In the genomic region with DNA sequence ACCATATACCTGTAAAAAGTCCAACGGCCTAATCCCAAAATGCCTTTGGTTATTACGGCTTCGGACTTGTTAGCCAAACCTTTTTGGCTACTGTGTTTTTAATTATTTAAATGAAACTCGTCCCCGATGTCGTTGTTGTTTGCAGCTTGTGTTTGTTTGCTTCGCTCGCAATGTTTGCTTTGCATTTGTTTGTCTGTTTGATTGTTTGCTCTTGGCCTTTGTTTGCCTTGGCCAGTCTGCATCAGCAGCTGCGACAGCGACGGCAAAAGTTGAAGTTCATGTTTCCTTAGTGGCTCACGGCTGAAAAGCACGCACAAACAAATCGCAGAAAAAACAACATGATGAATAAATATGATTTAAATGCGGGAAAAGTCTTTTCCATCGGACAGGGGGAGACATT, we compare ENCODE assay signal across 5 fruit fly cellular contexts.
TF ChIP-seq lines count a peak whose summit lies in the region.

No protein-coding gene starts in this region.

- TF ChIP-seq CTCF in whole organism, embryonic (GFP tag; optimal IDR thresholded peaks at IDR 0.05; lab: Kevin White, UChicago), result peak; percentile 3

TF ChIP-seq in whole organism, adult, 20 proteins besides CTCF, POLR2A, EP300 and RAD21:
- TF ChIP-seq CG33017 (tag; optimal IDR thresholded peaks at IDR 0.05; lab: Kevin White, UChicago) (no peak), CG11617 (GFP tag; optimal IDR thresholded peaks at IDR 0.05; lab: Kevin White, UChicago) (no peak), CG7101 (tag; optimal IDR thresholded peaks at IDR 0.05; lab: Kevin White, UChicago) (peak; percentile 43)

TF ChIP-seq in whole organism, embryonic, 481 proteins besides CTCF, POLR2A, EP300 and RAD21 (continues in another document):
- TF ChIP-seq odd (GFP tag; optimal IDR thresholded peaks at IDR 0.05; lab: Kevin White, UChicago) (peak; percentile 55), ac (GFP tag; optimal IDR thresholded peaks at IDR 0.05; lab: Kevin White, UChicago) (peak; percentile 12), nerfin-1 (tag; optimal IDR thresholded peaks at IDR 0.05; lab: Kevin White, UChicago) (peak; percentile 7), CHES-1-like (GFP tag; optimal IDR thresholded peaks at IDR 0.05; lab: Kevin White, UChicago) (peak; percentile 28), CG17359 (tag; optimal IDR thresholded peaks at IDR 0.05; lab: Kevin White, UChicago) (peak; percentile 69), grau (tag; optimal IDR thresholded peaks at IDR 0.05; lab: Kevin White, UChicago) (peak; percentile 6), gcm (GFP tag; optimal IDR thresholded peaks at IDR 0.05; lab: Kevin White, UChicago) (peak; percentile 19), CG7963 (GFP tag; IDR thresholded peaks at IDR 0.05; lab: Robert Waterston, UW; ENCODE audit: partially characterized antibody) (no peak), scrt (GFP tag; optimal IDR thresholded peaks at IDR 0.05; lab: Kevin White, UChicago) (peak; percentile 10), Elba2 (GFP tag; optimal IDR thresholded peaks at IDR 0.05; lab: Kevin White, UChicago) (no peak), CG12236 (GFP tag; optimal IDR thresholded peaks at IDR 0.05; lab: Kevin White, UChicago) (peak; percentile 24), Pdp1 (GFP tag; optimal IDR thresholded peaks at IDR 0.05; lab: Kevin White, UChicago) (peak in 1 of 2 experiments; percentile 1), eyg (GFP tag; optimal IDR thresholded peaks at IDR 0.05; lab: Kevin White, UChicago) (peak; percentile 14), CG12071 (GFP tag; optimal IDR thresholded peaks at IDR 0.05; lab: Kevin White, UChicago) (peak; percentile 74), CG1832 (GFP tag; optimal IDR thresholded peaks at IDR 0.05; lab: Kevin White, UChicago) (no peak), MTF-1 (GFP tag; optimal IDR thresholded peaks at IDR 0.05; lab: Kevin White, UChicago; ENCODE audit: borderline replicate concordance) (peak; percentile 53), CG10462 (GFP tag; optimal IDR thresholded peaks at IDR 0.05; lab: Kevin White, UChicago) (no peak), gem (tag; optimal IDR thresholded peaks at IDR 0.05; lab: Kevin White, UChicago) (peak; percentile 47), Hand (GFP tag; optimal IDR thresholded peaks at IDR 0.05; lab: Kevin White, UChicago) (no peak), dan (GFP tag; IDR thresholded peaks at IDR 0.05; lab: Robert Waterston, UW) (no peak)

TF ChIP-seq in whole organism, prepupa, 60 proteins besides CTCF, POLR2A, EP300 and RAD21 (continues in another document):
- TF ChIP-seq fkh (GFP tag; optimal IDR thresholded peaks at IDR 0.05; lab: Kevin White, UChicago) (peak; percentile 62), CG6163 (GFP tag; IDR thresholded peaks at IDR 0.05; lab: Robert Waterston, UW) (peak; percentile 39; the same call in 1 of the 3 replicates), Smox (GFP tag; optimal IDR thresholded peaks at IDR 0.05; lab: Kevin White, UChicago) (peak; percentile 18), vri (GFP tag; optimal IDR thresholded peaks at IDR 0.05; lab: Kevin White, UChicago) (peak; percentile 0), CG6854 (GFP tag; optimal IDR thresholded peaks at IDR 0.05; lab: Kevin White, UChicago) (peak; percentile 29), cyc (GFP tag; optimal IDR thresholded peaks at IDR 0.05; lab: Kevin White, UChicago) (peak; percentile 7), CG3032 (tag; optimal IDR thresholded peaks at IDR 0.05; lab: Kevin White, UChicago) (no peak), Met (GFP tag; optimal IDR thresholded peaks at IDR 0.05; lab: Kevin White, UChicago) (peak; percentile 77), CG32006 (GFP tag; optimal IDR thresholded peaks at IDR 0.05; lab: Kevin White, UChicago) (no peak), Eip78C (GFP tag; lab: Kevin White, UChicago) (peak; percentile 76), esn (GFP tag; optimal IDR thresholded peaks at IDR 0.05; lab: Kevin White, UChicago) (peak; percentile 46), CG6792 (GFP tag; optimal IDR thresholded peaks at IDR 0.05; lab: Kevin White, UChicago) (peak; percentile 50), CG8632 (GFP tag; optimal IDR thresholded peaks at IDR 0.05; lab: Kevin White, UChicago) (peak; percentile 41), Blimp-1 (GFP tag; optimal IDR thresholded peaks at IDR 0.05; lab: Kevin White, UChicago) (peak; percentile 2), Eip75B (GFP tag; optimal IDR thresholded peaks at IDR 0.05; lab: Kevin White, UChicago) (peak; percentile 28), net (GFP tag; optimal IDR thresholded peaks at IDR 0.05; lab: Kevin White, UChicago) (peak; percentile 26), CG34406 (GFP tag; optimal IDR thresholded peaks at IDR 0.05; lab: Kevin White, UChicago) (peak; percentile 50), Ets96B (tag; optimal IDR thresholded peaks at IDR 0.05; lab: Kevin White, UChicago) (no peak), CG8319 (GFP tag; optimal IDR thresholded peaks at IDR 0.05; lab: Kevin White, UChicago) (peak; percentile 7), Sox102F (GFP tag; optimal IDR thresholded peaks at IDR 0.05; lab: Kevin White, UChicago) (peak; percentile 39), CG7368 (GFP tag; optimal IDR thresholded peaks at IDR 0.05; lab: Kevin White, UChicago) (peak; percentile 58)

TF ChIP-seq in whole organism, pupa, 21 proteins besides CTCF, POLR2A, EP300 and RAD21:
- no peak for TF ChIP-seq CG15710 (tag; optimal IDR thresholded peaks at IDR 0.05; lab: Kevin White, UChicago)
- no peak for TF ChIP-seq CG9948 (tag; optimal IDR thresholded peaks at IDR 0.05; lab: Kevin White, UChicago)
- TF ChIP-seq D1 (tag; optimal IDR thresholded peaks at IDR 0.05; lab: Kevin White, UChicago), result no peak
- TF ChIP-seq CG8301 (tag; optimal IDR thresholded peaks at IDR 0.05; lab: Kevin White, UChicago), result no peak
- TF ChIP-seq CG32121 (GFP tag; IDR thresholded peaks at IDR 0.05; lab: Robert Waterston, UW), result no peak
- TF ChIP-seq fd96Ca (GFP tag; IDR thresholded peaks at IDR 0.05; lab: Robert Waterston, UW), result no peak
- TF ChIP-seq CG8159 (tag; optimal IDR thresholded peaks at IDR 0.05; lab: Kevin White, UChicago), result peak; percentile 21
- peak; percentile 22 for TF ChIP-seq Snoo (tag; optimal IDR thresholded peaks at IDR 0.05; lab: Kevin White, UChicago)
- TF ChIP-seq CG14655 (GFP tag; optimal IDR thresholded peaks at IDR 0.05; lab: Kevin White, UChicago), result no peak
- no peak for TF ChIP-seq CG12605 (GFP tag; IDR thresholded peaks at IDR 0.05; lab: Robert Waterston, UW)
- TF ChIP-seq CG10348 (GFP tag; IDR thresholded peaks at IDR 0.05; lab: Robert Waterston, UW), result no peak
- TF ChIP-seq rn (GFP tag; IDR thresholded peaks at IDR 0.05; lab: Robert Waterston, UW), result no peak
- TF ChIP-seq CG13204 (GFP tag; optimal IDR thresholded peaks at IDR 0.05; lab: Kevin White, UChicago), result no peak
- TF ChIP-seq Pif1A (GFP tag; optimal IDR thresholded peaks at IDR 0.05; lab: Kevin White, UChicago), result peak; percentile 24
- peak; percentile 23 for TF ChIP-seq Pif1B (GFP tag; optimal IDR thresholded peaks at IDR 0.05; lab: Kevin White, UChicago)
- TF ChIP-seq CG4496 (GFP tag; IDR thresholded peaks at IDR 0.05; lab: Robert Waterston, UW), result peak; percentile 43; the same call in 1 of the 3 replicates
- peak; percentile 13 for TF ChIP-seq CG17806 (tag; optimal IDR thresholded peaks at IDR 0.05; lab: Kevin White, UChicago)
- TF ChIP-seq CG34367 (tag; optimal IDR thresholded peaks at IDR 0.05; lab: Kevin White, UChicago), result peak; percentile 22
- TF ChIP-seq Ets98B (GFP tag; IDR thresholded peaks at IDR 0.05; lab: Robert Waterston, UW), result no peak
- peak; percentile 19 for TF ChIP-seq gl (tag; optimal IDR thresholded peaks at IDR 0.05; lab: Kevin White, UChicago)
- TF ChIP-seq EcR (GFP tag; optimal IDR thresholded peaks at IDR 0.05; lab: Kevin White, UChicago), result no peak

TF ChIP-seq in whole organism, wandering third instar larva, 38 proteins besides CTCF, POLR2A, EP300 and RAD21 (continues in another document):
- TF ChIP-seq Myc (optimal IDR thresholded peaks at IDR 0.05; lab: Kevin White, UChicago) (no peak), Jra (GFP tag; optimal IDR thresholded peaks at IDR 0.05; lab: Kevin White, UChicago) (no peak), ey (GFP tag; optimal IDR thresholded peaks at IDR 0.05; lab: Kevin White, UChicago) (no peak), usp (GFP tag; optimal IDR thresholded peaks at IDR 0.05; lab: Kevin White, UChicago) (no peak), br (GFP tag; optimal IDR thresholded peaks at IDR 0.05; lab: Kevin White, UChicago) (peak; percentile 43), Hr78 (GFP tag; optimal IDR thresholded peaks at IDR 0.05; lab: Kevin White, UChicago) (no peak), OdsH (GFP tag; optimal IDR thresholded peaks at IDR 0.05; lab: Kevin White, UChicago) (peak; percentile 44), Mio (GFP tag; optimal IDR thresholded peaks at IDR 0.05; lab: Kevin White, UChicago) (no peak), brk (GFP tag; optimal IDR thresholded peaks at IDR 0.05; lab: Kevin White, UChicago) (no peak), Abd-B (GFP tag; optimal IDR thresholded peaks at IDR 0.05; lab: Kevin White, UChicago) (no peak), dl (GFP tag; optimal IDR thresholded peaks at IDR 0.05; lab: Kevin White, UChicago; ENCODE audit: insufficient read depth in 1 of 2, partially characterized antibody in 2 of 2) (no peak), CG32264 (GFP tag; optimal IDR thresholded peaks at IDR 0.05; lab: Kevin White, UChicago) (no peak), CG9705 (GFP tag; optimal IDR thresholded peaks at IDR 0.05; lab: Kevin White, UChicago) (no peak), Rel (GFP tag; optimal IDR thresholded peaks at IDR 0.05; lab: Kevin White, UChicago) (no peak), Rel (tag; optimal IDR thresholded peaks at IDR 0.05; lab: Kevin White, UChicago) (no peak), Dfd (GFP tag; optimal IDR thresholded peaks at IDR 0.05; lab: Kevin White, UChicago) (no peak), GATAd (GFP tag; optimal IDR thresholded peaks at IDR 0.05; lab: Kevin White, UChicago) (no peak), tai (GFP tag; optimal IDR thresholded peaks at IDR 0.05; lab: Kevin White, UChicago) (no peak), Vsx2 (GFP tag; optimal IDR thresholded peaks at IDR 0.05; lab: Kevin White, UChicago; ENCODE audit: partially characterized antibody) (no peak), sv (GFP tag; optimal IDR thresholded peaks at IDR 0.05; lab: Kevin White, UChicago) (no peak), dmrt93B (GFP tag; optimal IDR thresholded peaks at IDR 0.05; lab: Kevin White, UChicago) (peak; percentile 12), h (GFP tag; optimal IDR thresholded peaks at IDR 0.05; lab: Kevin White, UChicago) (peak; percentile 56), fru (GFP tag; optimal IDR thresholded peaks at IDR 0.05; lab: Kevin White, UChicago) (peak; percentile 28), foxo (GFP tag; optimal IDR thresholded peaks at IDR 0.05; lab: Kevin White, UChicago) (peak in 1 of 2 experiments; percentile 37), pan (optimal IDR thresholded peaks at IDR 0.05; lab: Kevin White, UChicago) (no peak), N (GFP tag; optimal IDR thresholded peaks at IDR 0.05; lab: Kevin White, UChicago) (no peak), jim (GFP tag; optimal IDR thresholded peaks at IDR 0.05; lab: Kevin White, UChicago) (no peak), woc (GFP tag; optimal IDR thresholded peaks at IDR 0.05; lab: Kevin White, UChicago) (no peak), Sp1 (GFP tag; optimal IDR thresholded peaks at IDR 0.05; lab: Kevin White, UChicago) (peak; percentile 12), dsf (GFP tag; optimal IDR thresholded peaks at IDR 0.05; lab: Kevin White, UChicago; ENCODE audit: borderline replicate concordance) (no peak)
